Fruit fly (Drosophila melanogaster): Measurements from ENCODE around the gene CG9386.
A peak's percentile ranks its signal among the peaks of the same experiment; 100 is the strongest.

The CG9386 gene

dm6 chr3R:9515860-9516344 lies 39.3 kb downstream of the CG9386 start, which contains the start of the genes mRpL47, CG8176 and Kdm3 (continued):
- TF ChIP-seq esg (GFP tag; conservative IDR thresholded peaks at IDR 0.05), result no peak
- peak; percentile 13 for TF ChIP-seq CG17385 (GFP tag; optimal IDR thresholded peaks at IDR 0.05)
- peak; percentile 21 for TF ChIP-seq CG18011 (GFP tag; optimal IDR thresholded peaks at IDR 0.05)
- TF ChIP-seq CoRest (tag; optimal IDR thresholded peaks at IDR 0.05), result peak; percentile 62
- TF ChIP-seq CG31388 (GFP tag; optimal IDR thresholded peaks at IDR 0.05), result no peak
- TF ChIP-seq grn (GFP tag; optimal IDR thresholded peaks at IDR 0.05), result no peak
- TF ChIP-seq zen (tag; optimal IDR thresholded peaks at IDR 0.05), result peak; percentile 66
- peak in 1 of 2 experiments; percentile 81 for TF ChIP-seq Hr51 (GFP tag; optimal IDR thresholded peaks at IDR 0.05)
- peak; percentile 94 for TF ChIP-seq Ets97D (GFP tag; optimal IDR thresholded peaks at IDR 0.05)
- TF ChIP-seq caup (GFP tag; optimal IDR thresholded peaks at IDR 0.05; ENCODE audit: severe bottlenecking), result peak; percentile 70
- TF ChIP-seq Bteb2 (GFP tag; optimal IDR thresholded peaks at IDR 0.05), result peak; percentile 61
- no peak for TF ChIP-seq Lim3 (GFP tag; IDR thresholded peaks at IDR 0.05)
- TF ChIP-seq nerfin-1 (tag; optimal IDR thresholded peaks at IDR 0.05), result peak; percentile 81
- TF ChIP-seq bbx (GFP tag; IDR thresholded peaks at IDR 0.05; ENCODE audit: partially characterized antibody), result no peak
- peak; percentile 86 for TF ChIP-seq Lhr (GFP tag; optimal IDR thresholded peaks at IDR 0.05)
- TF ChIP-seq CG15479 (GFP tag; optimal IDR thresholded peaks at IDR 0.05), result no peak
- TF ChIP-seq CG3726 (GFP tag; IDR thresholded peaks at IDR 0.05), result no peak
- no peak for TF ChIP-seq CG11723 (GFP tag; optimal IDR thresholded peaks at IDR 0.05)
- TF ChIP-seq amos (GFP tag; IDR thresholded peaks at IDR 0.05; ENCODE audit: partially characterized antibody), result no peak
- TF ChIP-seq CG17186 (GFP tag; optimal IDR thresholded peaks at IDR 0.05), result peak; percentile 97
- peak; percentile 100 for TF ChIP-seq pzg (GFP tag; optimal IDR thresholded peaks at IDR 0.05)
- TF ChIP-seq CG3995 (GFP tag; optimal IDR thresholded peaks at IDR 0.05), result no peak
- TF ChIP-seq stwl (tag; optimal IDR thresholded peaks at IDR 0.05), result peak; percentile 70
- peak; percentile 97 for TF ChIP-seq HmgD (GFP tag; optimal IDR thresholded peaks at IDR 0.05)
- no peak for TF ChIP-seq Jarid2 (GFP tag; optimal IDR thresholded peaks at IDR 0.05)
- no peak for TF ChIP-seq sr (GFP tag; IDR thresholded peaks at IDR 0.05)
- TF ChIP-seq tx (GFP tag; optimal IDR thresholded peaks at IDR 0.05), result peak; percentile 70
- TF ChIP-seq CG34224 (GFP tag; IDR thresholded peaks at IDR 0.05; ENCODE audit: partially characterized antibody), result no peak
- TF ChIP-seq Poxn (GFP tag; IDR thresholded peaks at IDR 0.05), result no peak
- TF ChIP-seq en (GFP tag; optimal IDR thresholded peaks at IDR 0.05), result peak; percentile 20
- no peak for TF ChIP-seq cas (GFP tag; IDR thresholded peaks at IDR 0.05)
- no peak for TF ChIP-seq CG7271 (tag; optimal IDR thresholded peaks at IDR 0.05)
- TF ChIP-seq CG18619 (GFP tag; optimal IDR thresholded peaks at IDR 0.05), result peak; percentile 2
- peak; percentile 45 for TF ChIP-seq CTCF (GFP tag; optimal IDR thresholded peaks at IDR 0.05)
- TF ChIP-seq CG8924 (tag; optimal IDR thresholded peaks at IDR 0.05), result peak; percentile 71
- TF ChIP-seq Spps (tag; optimal IDR thresholded peaks at IDR 0.05), result no peak
- peak; percentile 98 for TF ChIP-seq Med (GFP tag)
- TF ChIP-seq Ets65A (GFP tag), result peak; percentile 96
- peak; percentile 61 for TF ChIP-seq Atf-2 (GFP tag; optimal IDR thresholded peaks at IDR 0.05)
- peak; percentile 66 for TF ChIP-seq Dek (tag; optimal IDR thresholded peaks at IDR 0.05)
- TF ChIP-seq ci (GFP tag; IDR thresholded peaks at IDR 0.05), result no peak
- TF ChIP-seq CG10147 (GFP tag; optimal IDR thresholded peaks at IDR 0.05), result peak; percentile 47
- TF ChIP-seq NC2α (GFP tag; optimal IDR thresholded peaks at IDR 0.05), result peak; percentile 32
- TF ChIP-seq CG30431 (GFP tag; optimal IDR thresholded peaks at IDR 0.05), result peak; percentile 19
- TF ChIP-seq gem (tag; optimal IDR thresholded peaks at IDR 0.05), result no peak
- TF ChIP-seq pnt (GFP tag; optimal IDR thresholded peaks at IDR 0.05), result peak; percentile 76
- TF ChIP-seq CG6791 (GFP tag; IDR thresholded peaks at IDR 0.05; ENCODE audit: partially characterized antibody), result no peak
- TF ChIP-seq Mad (GFP tag; optimal IDR thresholded peaks at IDR 0.05), result peak; percentile 66
- no peak for TF ChIP-seq E2f2 (GFP tag; IDR thresholded peaks at IDR 0.05)
- peak; percentile 68 for TF ChIP-seq CG2712 (tag; optimal IDR thresholded peaks at IDR 0.05)
- peak; percentile 98 for TF ChIP-seq CG7928 (GFP tag; optimal IDR thresholded peaks at IDR 0.05)

All from whole organism, embryonic.